Worm (Caenorhabditis elegans) whole organism, L4 larva: ENCODE results near the gene R12G8.1.

Experiments
- F26F4.8 ChIP-seq: fragments of 200-800 bp; sonication (Bioruptor generic); conservative IDR thresholded peaks from 2 replicates; pipeline ENCODE4 v1.3.6; 2022; ENCODE audit warnings: missing genetic modification characterization, missing compliant biosample characterization
- F49E8.2 ChIP-seq: sonication (generic microtip); optimal IDR thresholded peaks from 2 replicates; lab custom pipeline; 2016; ENCODE audit warnings: missing compliant biosample characterization, mild to moderate bottlenecking, missing genetic modification characterization, borderline replicate concordance
- Y48G9A.11 ChIP-seq: fragments of 200-800 bp; sonication (Bioruptor generic); IDR thresholded peaks from 2 replicates; pipeline ENCODE4 v1.3.6; 2022; ENCODE audit warnings: missing genetic modification reagents, missing genetic modification characterization, missing compliant biosample characterization
- aha-1 ChIP-seq: fragments of 150-350 bp; peaks from one replicate; lab custom pipeline; 2014; ENCODE audit warnings: missing biosample characterization, missing genetic modification characterization
- ama-1 ChIP-seq: fragments of 150-350 bp; optimal IDR thresholded peaks from 2 replicates; lab custom pipeline; 2014; ENCODE audit warnings: inconsistent platforms, mixed read lengths
- attf-4 ChIP-seq: sonication (generic microtip); optimal IDR thresholded peaks from 3 replicates; lab custom pipeline; 2017; ENCODE audit warnings: missing biosample characterization, missing genetic modification characterization
- ceh-20 ChIP-seq: fragments of 200-800 bp; sonication (Bioruptor generic); IDR thresholded peaks from 2 replicates; pipeline ENCODE4 v1.3.6; 2022; ENCODE audit warnings: missing genetic modification reagents, missing genetic modification characterization, missing compliant biosample characterization
- ceh-28 ChIP-seq: fragments of 150-350 bp; optimal IDR thresholded peaks from 2 replicates; lab custom pipeline; 2014; ENCODE audit warnings: missing biosample characterization, missing genetic modification reagents, missing genetic modification characterization
- cey-2 ChIP-seq: sonication (generic microtip); optimal IDR thresholded peaks from 3 replicates; lab custom pipeline; 2017; ENCODE audit warnings: missing genetic modification characterization, mild to moderate bottlenecking, missing compliant biosample characterization, antibody characterized with exemption, borderline replicate concordance; ENCODE audit not compliant: insufficient read depth
- daf-16 ChIP-seq, 3 experiments: sonication (generic microtip); optimal IDR thresholded peaks; 2 replicates each; lab custom pipeline; 2016 to 2017; ENCODE audit warnings: missing genetic modification characterization in 3 of 3, missing genetic modification reagents in 3 of 3, mild to moderate bottlenecking in 2 of 3, missing compliant biosample characterization in 2 of 3, missing biosample characterization in 1 of 3, moderate library complexity in 1 of 3
- dmd-6 ChIP-seq: fragments of 200-800 bp; sonication (Bioruptor generic); IDR thresholded peaks from 2 replicates; pipeline ENCODE4 v1.3.6; 2022; ENCODE audit warnings: missing genetic modification reagents, missing genetic modification characterization, missing compliant biosample characterization
- dpl-1 ChIP-seq: fragments of 150-350 bp; optimal IDR thresholded peaks from 2 replicates; lab custom pipeline; 2014; ENCODE audit warnings: missing biosample characterization, missing genetic modification reagents, missing genetic modification characterization
- dve-1 ChIP-seq: sonication (generic microtip); optimal IDR thresholded peaks from 2 replicates; lab custom pipeline; 2017; ENCODE audit warnings: antibody characterized with exemption, mild to moderate bottlenecking, missing genetic modification characterization, missing compliant biosample characterization; ENCODE audit not compliant: insufficient read depth
- gei-8 ChIP-seq: fragments of 200-800 bp; sonication (Bioruptor generic); optimal IDR thresholded peaks from 2 replicates; lab custom pipeline; 2018; ENCODE audit warnings: mild to moderate bottlenecking, missing genetic modification characterization, missing compliant biosample characterization
- hif-1 ChIP-seq, 2 experiments: sonication (generic microtip); optimal IDR thresholded peaks; 2 replicates each; lab custom pipeline; 2016 to 2017; ENCODE audit warnings: missing compliant biosample characterization in 2 of 2, missing genetic modification characterization in 2 of 2, missing genetic modification reagents in 2 of 2, missing genotype in 2 of 2, mild to moderate bottlenecking in 1 of 2
- hlh-30 ChIP-seq: sonication (generic microtip); optimal IDR thresholded peaks from 2 replicates; lab custom pipeline; 2017; ENCODE audit warnings: antibody characterized with exemption, mild to moderate bottlenecking, missing genetic modification characterization, missing compliant biosample characterization; ENCODE audit not compliant: insufficient read depth
- hmg-1.1 ChIP-seq: fragments of 200-800 bp; sonication (Bioruptor generic); IDR thresholded peaks from 2 replicates; pipeline ENCODE4 v1.3.6; 2022; ENCODE audit warnings: missing genetic modification reagents, missing genetic modification characterization, missing compliant biosample characterization
- lim-7 ChIP-seq: fragments of 200-800 bp; sonication (Bioruptor generic); IDR thresholded peaks from 2 replicates; pipeline ENCODE4 v1.3.6; 2022; ENCODE audit warnings: missing genetic modification characterization, missing compliant biosample characterization
- lin-15B ChIP-seq: fragments of 150-350 bp; sonication (generic microtip); optimal IDR thresholded peaks from 3 replicates; lab custom pipeline; 2014; ENCODE audit warnings: missing biosample characterization, missing genetic modification characterization
- madf-5 ChIP-seq, 2 experiments: fragments of 200-800 bp; sonication (Bioruptor generic); IDR thresholded peaks; 2 replicates each; pipeline ENCODE4 v1.3.6; 2022; ENCODE audit warnings: missing compliant biosample characterization in 2 of 2, missing genetic modification characterization in 2 of 2
- mdt-29 ChIP-seq: fragments of 200-800 bp; sonication (Bioruptor generic); IDR thresholded peaks from 2 replicates; pipeline ENCODE4 v1.3.6; 2022; ENCODE audit warnings: missing genetic modification reagents, missing genetic modification characterization, missing compliant biosample characterization
- mep-1 ChIP-seq: fragments of 150-350 bp; sonication (generic microtip); optimal IDR thresholded peaks from 3 replicates; lab custom pipeline; 2014; ENCODE audit warnings: missing biosample characterization, missing genetic modification characterization
- nhr-237 ChIP-seq: sonication (generic microtip); optimal IDR thresholded peaks from 2 replicates; lab custom pipeline; 2017; ENCODE audit warnings: missing biosample characterization, missing genetic modification characterization
- nhr-28 ChIP-seq: fragments of 150-350 bp; optimal IDR thresholded peaks from 2 replicates; lab custom pipeline; 2014; ENCODE audit warnings: missing biosample characterization, missing genetic modification characterization
- nhr-6 ChIP-seq: fragments of 150-350 bp; optimal IDR thresholded peaks from 2 replicates; lab custom pipeline; 2014; ENCODE audit warnings: missing biosample characterization, missing genetic modification characterization
- nhr-77 ChIP-seq: fragments of 150-350 bp; optimal IDR thresholded peaks from 2 replicates; lab custom pipeline; 2014; ENCODE audit warnings: missing biosample characterization, missing genetic modification characterization
- pqm-1 ChIP-seq: sonication (generic microtip); optimal IDR thresholded peaks from 2 replicates; lab custom pipeline; 2017; ENCODE audit warnings: missing biosample characterization, missing genetic modification characterization
- saeg-2 ChIP-seq: fragments of 200-800 bp; sonication (Bioruptor generic); IDR thresholded peaks from 2 replicates; pipeline ENCODE4 v1.3.6; 2022; ENCODE audit warnings: missing genetic modification reagents, missing genetic modification characterization, missing compliant biosample characterization
- skn-1 ChIP-seq: fragments of 150-350 bp; optimal IDR thresholded peaks from 2 replicates; lab custom pipeline; 2014; ENCODE audit warnings: missing biosample characterization, missing genetic modification characterization
- snpc-1.2 ChIP-seq: fragments of 200-800 bp; sonication (Bioruptor generic); IDR thresholded peaks from 2 replicates; pipeline ENCODE4 v1.3.6; 2022; ENCODE audit warnings: missing genetic modification reagents, missing genetic modification characterization, missing compliant biosample characterization
- snpc-4 ChIP-seq: fragments of 150-350 bp; optimal IDR thresholded peaks from 2 replicates; lab custom pipeline; 2014; ENCODE audit warnings: missing biosample characterization, missing genetic modification characterization
- spr-3 ChIP-seq: fragments of 200-800 bp; sonication (Bioruptor generic); optimal IDR thresholded peaks from 2 replicates; lab custom pipeline; 2018; ENCODE audit warnings: mild to moderate bottlenecking, missing genetic modification characterization, missing compliant biosample characterization
- tag-97 ChIP-seq: fragments of 200-800 bp; sonication (Bioruptor generic); IDR thresholded peaks from 2 replicates; pipeline ENCODE4 v1.3.6; 2022; ENCODE audit warnings: missing genetic modification characterization, missing compliant biosample characterization
- unc-39 ChIP-seq: sonication (generic microtip); optimal IDR thresholded peaks from 2 replicates; lab custom pipeline; 2017; ENCODE audit warnings: missing biosample characterization, missing genetic modification characterization
- zip-2 ChIP-seq: fragments of 150-350 bp; optimal IDR thresholded peaks from 2 replicates; lab custom pipeline; 2014; ENCODE audit warnings: missing biosample characterization, missing genetic modification characterization
- ztf-11 ChIP-seq: fragments of 150-350 bp; optimal IDR thresholded peaks from 2 replicates; lab custom pipeline; 2014; ENCODE audit warnings: missing biosample characterization, missing genetic modification characterization
- ztf-7 ChIP-seq: fragments of 150-350 bp; optimal IDR thresholded peaks from 2 replicates; lab custom pipeline; 2014; ENCODE audit warnings: missing biosample characterization, missing genetic modification characterization

R12G8.1 gene

ce11 chrV:17773108-17773507, 24.1 kb upstream of the R12G8.1 start, which contains the start of gene sre-21:
Gene sre-21 (minus strand): TSS chrV:17773208.
- TF ChIP-seq ztf-7 (tag; lab: Kevin White, UChicago): no peak
- no peak for TF ChIP-seq nhr-77 (tag; lab: Kevin White, UChicago)
- TF ChIP-seq saeg-2: no peak

DNA sequence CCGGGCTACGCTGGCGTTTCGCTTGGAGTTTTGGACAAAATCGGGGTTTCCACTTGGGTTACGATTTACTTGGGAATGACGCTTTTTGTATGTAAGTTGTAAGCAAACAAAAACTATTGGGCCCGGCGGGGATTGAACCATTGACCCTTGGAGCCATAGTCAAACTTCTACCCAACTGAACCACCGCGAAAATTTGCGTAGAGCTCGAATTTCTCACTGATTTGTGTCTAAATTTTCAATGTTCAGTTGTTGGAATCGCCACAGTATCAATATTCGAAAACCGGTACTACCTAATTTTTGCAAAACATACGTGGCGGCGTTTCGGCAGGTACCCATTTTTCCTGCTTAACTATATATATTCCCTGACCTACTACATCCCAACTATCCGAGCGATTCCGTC, 18.7 kb upstream of the R12G8.1 start:
- peak; percentile 61; the same call in 1 of the 2 replicates for TF ChIP-seq lim-7
- TF ChIP-seq mdt-29: no peak
- no peak for TF ChIP-seq madf-5 (GFP tag; IDR thresholded peaks at IDR 0.05; lab: Robert Waterston, UW)
- TF ChIP-seq Y48G9A.11: no peak
- TF ChIP-seq ama-1 (lab: Kevin White, UChicago): no peak
- TF ChIP-seq snpc-1.2 (GFP tag; lab: Robert Waterston, UW): 0 out of 2 replicates have a peak, but pooled peaks have one; percentile 46
- TF ChIP-seq, all 104 proteins: peak for 2

DNA sequence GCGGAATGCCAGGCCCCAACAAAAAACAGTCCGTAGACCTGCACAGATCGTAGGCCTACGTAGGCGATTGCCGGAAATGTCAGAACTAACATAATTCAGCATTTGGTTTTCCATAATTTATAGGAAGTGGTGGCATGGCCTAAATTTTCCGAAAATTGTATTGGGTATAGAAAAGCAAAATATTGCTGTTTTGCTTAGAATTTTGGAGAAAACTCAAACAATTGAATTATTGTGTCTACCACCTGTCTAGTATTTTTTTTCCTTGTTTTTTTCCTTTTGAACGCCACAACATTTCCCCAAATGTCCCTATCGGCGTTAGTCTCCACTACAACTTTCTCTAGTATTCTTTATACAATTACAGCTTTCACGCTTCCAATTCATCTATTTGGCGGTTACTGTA, 18.2 kb upstream of the R12G8.1 start, which contains the start of gene srh-284:
TSS of gene srh-284 (plus strand) at position 301 of the 400 bp plus-strand sequence.
- TF ChIP-seq nhr-6 (no peak), attf-4 (no peak), zip-2 (tag; lab: Kevin White, UChicago) (no peak), ceh-20 (GFP tag; lab: Robert Waterston, UW) (no peak), ceh-28 (no peak), hmg-1.1 (no peak), hlh-30 (no peak), hif-1 (tag; optimal IDR thresholded peaks at IDR 0.05; lab: Kevin White, UChicago) (no peak), ztf-11 (tag; lab: Kevin White, UChicago) (no peak), lin-15B (no peak), F49E8.2 (tag; lab: Kevin White, UChicago) (no peak), tag-97 (no peak), nhr-237 (no peak), unc-39 (tag; lab: Kevin White, UChicago) (no peak), gei-8 (no peak), lim-7 (no peak), dpl-1 (GFP tag; lab: Kevin White, UChicago) (no peak), Y48G9A.11 (no peak), spr-3 (GFP tag; lab: Kevin White, UChicago) (no peak)

DNA sequence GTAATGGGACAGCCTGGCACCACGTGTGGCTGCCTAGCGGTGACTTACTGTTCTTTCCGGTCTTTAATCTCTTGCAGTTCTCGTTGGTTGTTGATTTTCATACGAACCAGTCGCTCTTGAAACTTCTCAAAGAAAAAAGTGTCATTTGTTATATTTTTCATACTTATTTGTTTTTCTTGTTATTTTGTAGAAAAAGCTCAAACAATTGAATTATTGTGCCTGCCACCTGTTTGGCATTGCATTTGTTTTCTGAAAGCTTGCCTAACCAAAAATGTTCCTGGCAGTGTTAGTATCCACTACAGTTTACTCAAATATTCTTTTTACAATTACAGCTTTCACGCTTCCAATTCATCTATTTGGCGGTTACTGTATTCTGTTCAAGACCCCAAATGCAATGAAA, 16.0 kb upstream of the R12G8.1 start, which contains the start of the genes C47A10.16 and srh-283:
TSS of gene C47A10.16 (minus strand) at position 101 of the 400 bp plus-strand sequence.
TSS of gene srh-283 (plus strand) at position 272 of the 400 bp plus-strand sequence.
- TF ChIP-seq skn-1 (tag; lab: Kevin White, UChicago) (no peak), mep-1 (tag; lab: Kevin White, UChicago) (no peak), tag-97 (no peak), hmg-1.1 (no peak)

- TF ChIP-seq snpc-4 (tag; lab: Kevin White, UChicago) (no peak), aha-1 (peak; percentile 71), dmd-6 (GFP tag; lab: Robert Waterston, UW) (no peak)
Measured at ce11 chrV:17755592-17755991, 6.5 kb upstream of the R12G8.1 start, which contains the start of gene pgp-9. Gene pgp-9 (plus strand): TSS chrV:17755892.

DNA sequence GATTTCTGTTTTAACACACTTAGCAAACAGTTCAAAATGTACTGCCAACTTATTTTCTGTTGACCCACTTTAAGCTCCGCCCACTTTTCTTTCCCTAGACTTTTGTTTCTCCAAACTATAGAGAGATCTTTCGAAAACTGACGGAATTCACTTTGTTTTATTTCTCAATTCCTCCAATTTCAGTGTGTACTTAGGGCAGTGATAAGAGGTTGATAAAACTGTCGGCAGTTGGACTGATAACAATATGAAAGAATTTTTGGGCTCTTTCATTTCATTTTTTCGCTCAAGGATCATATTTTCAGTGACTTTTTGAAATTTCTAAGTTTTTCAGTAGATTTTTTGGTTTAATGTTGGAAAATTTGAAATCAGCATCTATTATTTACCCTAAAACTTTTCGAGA, 6.0 kb upstream of the R12G8.1 start:
- TF ChIP-seq F26F4.8 (no peak), cey-2 (tag; lab: Kevin White, UChicago) (no peak), nhr-28 (tag; lab: Kevin White, UChicago) (peak; percentile 66), dmd-6 (GFP tag; lab: Robert Waterston, UW) (peak; percentile 42; the same call in 1 of the 2 replicates), daf-16 (GFP tag; optimal IDR thresholded peaks at IDR 0.05; lab: Kevin White, UChicago) (no peak), daf-16 (tag; optimal IDR thresholded peaks at IDR 0.05; lab: Kevin White, UChicago) (peak; percentile 68), pqm-1 (peak; percentile 75), dve-1 (tag; lab: Kevin White, UChicago) (peak; percentile 31)
